Fruit fly (Drosophila melanogaster): ENCODE results near the gene CG11841.

DNA sequence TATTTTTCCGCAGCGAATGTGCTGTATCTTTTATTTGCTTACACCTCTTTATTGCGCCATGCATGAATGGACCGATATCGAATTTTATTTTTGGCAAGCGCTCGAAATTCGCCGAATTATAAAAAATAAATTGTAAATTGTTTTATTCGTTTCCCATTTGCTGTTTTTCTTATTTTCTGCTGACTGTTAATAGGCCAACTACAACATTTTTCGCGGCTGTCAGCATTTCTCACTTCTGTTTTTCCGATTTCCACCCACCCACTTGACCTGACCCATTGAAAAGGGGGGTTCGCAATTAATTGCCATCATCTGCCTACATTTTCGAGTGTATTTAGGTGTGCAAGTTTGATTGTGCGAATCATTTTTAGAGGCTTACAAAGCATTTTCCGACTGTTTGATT, 25.8 kb downstream of the CG11841 start:
- TF ChIP-seq h (optimal IDR thresholded peaks at IDR 0.05) (no peak), psq (optimal IDR thresholded peaks at IDR 0.05) (no peak), insv (optimal IDR thresholded peaks at IDR 0.05) (no peak), ttk (optimal IDR thresholded peaks at IDR 0.05) (no peak), Sin3A (optimal IDR thresholded peaks at IDR 0.05) (no peak), Myc (optimal IDR thresholded peaks at IDR 0.05) (no peak)

Measured in Kc167 (cell line).